Fruit fly (Drosophila melanogaster) whole organism, prepupa: ENCODE data around the gene CG9117.

Source experiments
- Blimp-1 ChIP-seq: fragments of 200-800 bp; sonication (Bioruptor generic); optimal IDR thresholded peaks from 3 replicates; lab custom pipeline; 2017; ENCODE audit warnings: missing biosample characterization, missing genetic modification characterization, mild to moderate bottlenecking, moderate library complexity, missing genetic modification reagents
- CG11762 ChIP-seq: fragments of 200-800 bp; sonication (Bioruptor generic); optimal IDR thresholded peaks from 3 replicates; lab custom pipeline; 2016; ENCODE audit warnings: missing biosample characterization, missing genetic modification characterization; ENCODE audit not compliant: insufficient read depth
- CG15336 ChIP-seq: fragments of 200-800 bp; sonication (Bioruptor generic); IDR thresholded peaks from 2 replicates; pipeline ENCODE4 v1.3.6; 2022; ENCODE audit warnings: missing biosample characterization, missing genetic modification characterization
- CG1621 ChIP-seq: fragments of 200-800 bp; sonication (Bioruptor generic); optimal IDR thresholded peaks from 3 replicates; lab custom pipeline; 2018; ENCODE audit warnings: missing biosample characterization, mild to moderate bottlenecking, missing genetic modification characterization
- CG16779 ChIP-seq: fragments of 200-800 bp; sonication (Bioruptor generic); optimal IDR thresholded peaks from 3 replicates; lab custom pipeline; 2017; ENCODE audit warnings: missing biosample characterization, mild to moderate bottlenecking, missing genetic modification characterization
- CG3032 ChIP-seq: fragments of 200-800 bp; optimal IDR thresholded peaks from 2 replicates; lab custom pipeline; 2019; ENCODE audit warnings: missing biosample characterization, mild to moderate bottlenecking, missing genetic modification characterization, moderate library complexity
- CG31627 ChIP-seq: fragments of 200-800 bp; sonication (Bioruptor generic); optimal IDR thresholded peaks from 3 replicates; lab custom pipeline; 2016; ENCODE audit warnings: missing biosample characterization, missing genetic modification characterization
- CG32006 ChIP-seq: fragments of 200-800 bp; sonication (Bioruptor generic); optimal IDR thresholded peaks from 3 replicates; lab custom pipeline; 2017; ENCODE audit warnings: missing biosample characterization, mild to moderate bottlenecking, missing genetic modification characterization
- CG34406 ChIP-seq: fragments of 200-800 bp; sonication (Bioruptor generic); optimal IDR thresholded peaks from 3 replicates; lab custom pipeline; 2016; ENCODE audit warnings: missing biosample characterization, missing genetic modification characterization
- CG6792 ChIP-seq: fragments of 200-800 bp; sonication (Bioruptor generic); optimal IDR thresholded peaks from 3 replicates; lab custom pipeline; 2016; ENCODE audit warnings: missing biosample characterization, missing genetic modification characterization
- CG6808 ChIP-seq: fragments of 200-800 bp; sonication (Bioruptor generic); optimal IDR thresholded peaks from 3 replicates; lab custom pipeline; 2017; ENCODE audit warnings: missing biosample characterization, missing genetic modification characterization, mild to moderate bottlenecking, moderate library complexity, missing genetic modification reagents
- CG8119 ChIP-seq: fragments of 200-800 bp; sonication (Bioruptor generic); IDR thresholded peaks from 3 replicates; pipeline ENCODE4 v1.3.6; 2022; ENCODE audit warnings: missing biosample characterization, missing genetic modification characterization
- CG8319 ChIP-seq: fragments of 200-800 bp; sonication (Bioruptor generic); optimal IDR thresholded peaks from 3 replicates; lab custom pipeline; 2016; ENCODE audit warnings: missing biosample characterization, missing genetic modification characterization
- Eip78C ChIP-seq: fragments of 200-800 bp; sonication (Bioruptor generic); peaks from one replicate; lab custom pipeline; 2016; ENCODE audit warnings: missing biosample characterization, missing genetic modification characterization
- Eip93F ChIP-seq: fragments of 200-800 bp; sonication (Bioruptor generic); optimal IDR thresholded peaks from 2 replicates; lab custom pipeline; 2016; ENCODE audit warnings: missing biosample characterization, mild to moderate bottlenecking, missing genetic modification characterization
- Ets21C ChIP-seq: fragments of 200-800 bp; sonication (Bioruptor generic); optimal IDR thresholded peaks from 3 replicates; lab custom pipeline; 2016; ENCODE audit warnings: missing biosample characterization, missing genetic modification characterization
- Ets96B ChIP-seq: fragments of 200-800 bp; optimal IDR thresholded peaks from 2 replicates; lab custom pipeline; 2019; ENCODE audit warnings: missing biosample characterization, mild to moderate bottlenecking, missing genetic modification characterization, moderate library complexity
- Gug ChIP-seq: fragments of 200-800 bp; sonication (Bioruptor generic); IDR thresholded peaks from 2 replicates; pipeline ENCODE4 v1.3.6; 2022; ENCODE audit warnings: missing biosample characterization, missing genetic modification characterization
- Hr39 ChIP-seq: fragments of 200-800 bp; sonication (Bioruptor generic); optimal IDR thresholded peaks from 2 replicates; lab custom pipeline; 2016; ENCODE audit warnings: missing biosample characterization, missing genetic modification characterization
- Hr4 ChIP-seq: fragments of 200-800 bp; sonication (Bioruptor generic); optimal IDR thresholded peaks from 3 replicates; lab custom pipeline; 2016; ENCODE audit warnings: missing biosample characterization, missing genetic modification characterization
- Met ChIP-seq: fragments of 200-800 bp; sonication (Bioruptor generic); optimal IDR thresholded peaks from 3 replicates; lab custom pipeline; 2016; ENCODE audit warnings: missing biosample characterization, missing genetic modification characterization
- Sox14 ChIP-seq: fragments of 200-800 bp; sonication (Bioruptor generic); optimal IDR thresholded peaks from 3 replicates; lab custom pipeline; 2016; ENCODE audit warnings: missing biosample characterization, missing genetic modification characterization
- Sox15 ChIP-seq: fragments of 200-800 bp; sonication (Bioruptor generic); optimal IDR thresholded peaks from 3 replicates; lab custom pipeline; 2016; ENCODE audit warnings: missing biosample characterization, missing genetic modification characterization
- achi ChIP-seq: fragments of 200-800 bp; sonication (Bioruptor generic); optimal IDR thresholded peaks from 3 replicates; lab custom pipeline; 2016; ENCODE audit warnings: missing biosample characterization, missing genetic modification characterization
- acj6 ChIP-seq: fragments of 200-800 bp; sonication (Bioruptor generic); optimal IDR thresholded peaks from 3 replicates; lab custom pipeline; 2016; ENCODE audit warnings: missing biosample characterization, missing genetic modification characterization
- cyc ChIP-seq: fragments of 200-800 bp; sonication (Bioruptor generic); optimal IDR thresholded peaks from 3 replicates; lab custom pipeline; 2016; ENCODE audit warnings: missing biosample characterization, missing genetic modification characterization
- dsx ChIP-seq: fragments of 200-800 bp; optimal IDR thresholded peaks from 3 replicates; lab custom pipeline; 2019; ENCODE audit warnings: missing biosample characterization, mild to moderate bottlenecking, missing genetic modification characterization, moderate library complexity; ENCODE audit not compliant: poor library complexity, severe bottlenecking
- eg ChIP-seq: fragments of 200-800 bp; sonication (Bioruptor generic); IDR thresholded peaks from 3 replicates; pipeline ENCODE4 v1.3.6; 2022; ENCODE audit warnings: missing biosample characterization, missing genetic modification characterization
- esn ChIP-seq: fragments of 200-800 bp; sonication (Bioruptor generic); optimal IDR thresholded peaks from 2 replicates; lab custom pipeline; 2016; ENCODE audit warnings: missing biosample characterization, mild to moderate bottlenecking, missing genetic modification characterization, moderate library complexity
- fkh ChIP-seq: fragments of 200-800 bp; sonication (Bioruptor generic); optimal IDR thresholded peaks from 3 replicates; lab custom pipeline; 2017; ENCODE audit warnings: missing biosample characterization, mild to moderate bottlenecking, missing genetic modification characterization, moderate library complexity
- lz ChIP-seq: fragments of 200-800 bp; sonication (Bioruptor generic); optimal IDR thresholded peaks from 3 replicates; lab custom pipeline; 2016; ENCODE audit warnings: missing biosample characterization, missing genetic modification characterization
- net ChIP-seq: fragments of 200-800 bp; sonication (Bioruptor generic); optimal IDR thresholded peaks from 3 replicates; lab custom pipeline; 2016; ENCODE audit warnings: missing biosample characterization, missing genetic modification characterization
- svp ChIP-seq: fragments of 200-800 bp; sonication (Bioruptor generic); peaks from one replicate; lab custom pipeline; 2016; ENCODE audit warnings: missing biosample characterization, missing genetic modification characterization
- topi ChIP-seq: fragments of 200-800 bp; sonication (Bioruptor generic); optimal IDR thresholded peaks from 3 replicates; lab custom pipeline; 2016; ENCODE audit warnings: missing biosample characterization, missing genetic modification characterization
- vri ChIP-seq: fragments of 200-800 bp; sonication (Bioruptor generic); optimal IDR thresholded peaks from 3 replicates; lab custom pipeline; 2016; ENCODE audit warnings: missing biosample characterization, mild to moderate bottlenecking, missing genetic modification characterization

Gene CG9117

dm6 chr2L:6037830-6038229 lies at the start of gene CG9117, which contains the start of gene CG31643:
Gene CG9117 (minus strand): TSS chr2L:6037902.
Gene CG31643 (plus strand): TSS chr2L:6038117.
- TF ChIP-seq CG16779 (tag; lab: Kevin White, UChicago): no peak
- no peak for TF ChIP-seq Ets21C
- peak; percentile 26 for TF ChIP-seq Sox15 (GFP tag; lab: Kevin White, UChicago)
- TF ChIP-seq Gug (GFP tag; lab: Robert Waterston, UW): no peak
- TF ChIP-seq CG32006 (GFP tag; lab: Kevin White, UChicago): no peak
- no peak for TF ChIP-seq Ets96B (tag; lab: Kevin White, UChicago)
- peak; percentile 70 for TF ChIP-seq eg (GFP tag; lab: Robert Waterston, UW)
- peak; percentile 51 for TF ChIP-seq CG6792 (GFP tag; lab: Kevin White, UChicago)
- peak; percentile 62 for TF ChIP-seq topi (GFP tag; lab: Kevin White, UChicago)
- TF ChIP-seq achi: peak; percentile 73
- TF ChIP-seq CG3032 (tag; lab: Kevin White, UChicago): peak; percentile 46
- TF ChIP-seq CG8119 (GFP tag; lab: Robert Waterston, UW): no peak
- peak; percentile 75 for TF ChIP-seq CG1621 (tag; lab: Kevin White, UChicago)
- TF ChIP-seq Hr39 (GFP tag; lab: Kevin White, UChicago): peak; percentile 73
- TF ChIP-seq Sox14 (GFP tag; lab: Kevin White, UChicago): peak; percentile 72
- peak; percentile 40 for TF ChIP-seq net (GFP tag; lab: Kevin White, UChicago)
- TF ChIP-seq svp: peak; percentile 95
- TF ChIP-seq CG6808 (GFP tag; lab: Kevin White, UChicago): peak; percentile 39
- no peak for TF ChIP-seq Hr4 (GFP tag; lab: Kevin White, UChicago)
- TF ChIP-seq CG15336 (GFP tag; lab: Robert Waterston, UW): peak; percentile 62
- TF ChIP-seq cyc (GFP tag; lab: Kevin White, UChicago): peak; percentile 67
- peak; percentile 18 for TF ChIP-seq CG11762 (GFP tag; lab: Kevin White, UChicago)
- no peak for TF ChIP-seq vri (GFP tag; lab: Kevin White, UChicago)
- TF ChIP-seq CG31627 (GFP tag; lab: Kevin White, UChicago): peak; percentile 73
- TF ChIP-seq Eip93F (GFP tag; lab: Kevin White, UChicago): peak; percentile 47
- peak; percentile 65 for TF ChIP-seq lz
- peak; percentile 55 for TF ChIP-seq CG34406 (GFP tag; lab: Kevin White, UChicago)
- TF ChIP-seq Eip78C (GFP tag; lab: Kevin White, UChicago): peak; percentile 84
- peak; percentile 79 for TF ChIP-seq esn (GFP tag; lab: Kevin White, UChicago)
- TF ChIP-seq, all 60 proteins: peak for 21

- TF ChIP-seq vri (GFP tag; lab: Kevin White, UChicago): peak; percentile 42
- no peak for TF ChIP-seq dsx (GFP tag; lab: Kevin White, UChicago)
- TF ChIP-seq Eip78C (GFP tag; lab: Kevin White, UChicago): peak; percentile 35
- no peak for TF ChIP-seq acj6 (GFP tag; lab: Kevin White, UChicago)
- TF ChIP-seq Met (GFP tag; lab: Kevin White, UChicago): peak; percentile 66
- TF ChIP-seq Blimp-1: peak; percentile 65
- TF ChIP-seq CG31627 (GFP tag; lab: Kevin White, UChicago): peak; percentile 26
- TF ChIP-seq CG15336 (GFP tag; lab: Robert Waterston, UW): no peak
- TF ChIP-seq svp: no peak
- TF ChIP-seq CG8319: no peak
- peak; percentile 48 for TF ChIP-seq Hr39 (GFP tag; lab: Kevin White, UChicago)
Observed at dm6 chr2L:6086771-6087170, 49.1 kb upstream of the CG9117 start.

DNA sequence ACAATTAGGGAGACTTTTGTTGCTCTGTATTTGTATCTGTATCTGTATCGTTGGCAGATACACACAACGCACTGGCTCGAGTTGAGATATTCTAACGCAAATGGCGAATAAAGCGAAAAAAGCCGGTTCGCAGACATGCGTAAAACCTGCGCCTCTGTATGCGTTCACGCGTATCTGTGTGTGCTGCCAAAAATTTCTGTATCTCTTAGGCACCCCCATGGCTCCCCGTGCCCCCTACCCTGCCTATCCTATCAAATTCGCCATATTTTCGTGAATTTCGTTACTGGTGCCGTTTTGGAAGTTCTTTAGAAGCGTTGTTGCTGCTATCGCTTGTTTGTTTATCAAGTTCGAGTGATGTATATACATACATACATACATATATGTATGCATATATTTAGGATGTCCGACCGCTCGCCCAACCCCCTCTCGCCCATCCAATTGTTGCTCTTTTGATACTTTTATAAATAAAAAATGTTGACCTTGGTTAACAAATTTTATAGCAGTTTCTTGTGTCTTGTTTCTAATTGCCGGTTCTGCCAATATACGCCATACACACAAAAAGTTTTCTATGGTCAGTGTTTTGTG lies 48.1 kb upstream of the CG9117 start:
- TF ChIP-seq Ets96B (tag; lab: Kevin White, UChicago) (no peak), vri (GFP tag; lab: Kevin White, UChicago) (peak; percentile 68), fkh (GFP tag; lab: Kevin White, UChicago) (peak; percentile 50), svp (peak; percentile 69)
